Worm (Caenorhabditis elegans) whole organism, young adult: ENCODE data around the gene kin-36.

Experiments used
- F49E8.2 ChIP-seq: sonication (generic microtip); optimal IDR thresholded peaks from 3 replicates; lab custom pipeline; 2017; ENCODE audit warnings: missing genetic modification characterization, mild to moderate bottlenecking, missing compliant biosample characterization, antibody characterized with exemption, moderate library complexity; ENCODE audit not compliant: insufficient read depth
- T26A5.8 ChIP-seq: sonication (generic microtip); optimal IDR thresholded peaks from 2 replicates; lab custom pipeline; 2016; ENCODE audit warnings: missing genetic modification characterization, missing compliant biosample characterization
- Y53G8AR.9 ChIP-seq: fragments of 200-800 bp; sonication (Bioruptor generic); conservative IDR thresholded peaks from 2 replicates; pipeline ENCODE4 v1.3.6; 2022; ENCODE audit warnings: missing genetic modification reagents, missing genetic modification characterization, missing compliant biosample characterization
- aptf-2 ChIP-seq: fragments of 200-800 bp; sonication (Bioruptor generic); conservative IDR thresholded peaks from 2 replicates; pipeline ENCODE4 v1.3.6; 2022; ENCODE audit warnings: missing genetic modification reagents, missing genetic modification characterization, missing compliant biosample characterization
- madf-8 ChIP-seq: fragments of 200-800 bp; sonication (Bioruptor generic); conservative IDR thresholded peaks from 2 replicates; pipeline ENCODE4 v1.3.6; 2022; ENCODE audit warnings: missing genetic modification reagents, missing genetic modification characterization, missing compliant biosample characterization
- sea-2 ChIP-seq: fragments of 200-800 bp; sonication (Bioruptor generic); IDR thresholded peaks from 2 replicates; pipeline ENCODE4 v1.3.6; 2022; ENCODE audit warnings: missing genetic modification characterization, missing compliant biosample characterization
- snpc-1.1 ChIP-seq: sonication (generic microtip); optimal IDR thresholded peaks from 2 replicates; lab custom pipeline; 2017; ENCODE audit warnings: missing genetic modification characterization, mild to moderate bottlenecking, missing compliant biosample characterization, antibody characterized with exemption, moderate library complexity, missing genotype, missing genetic modification reagents; ENCODE audit not compliant: insufficient read depth
- snpc-4 ChIP-seq, 5 experiments: fragments of 150-350 bp in 1 of 5; sonication (generic microtip) in 4 of 5; optimal IDR thresholded peaks; 2 replicates each; lab custom pipeline; 2014 to 2018; ENCODE audit warnings: missing genetic modification characterization in 5 of 5, missing biosample characterization in 3 of 5, antibody characterized with exemption in 2 of 5, mild to moderate bottlenecking in 2 of 5, missing compliant biosample characterization in 2 of 5, missing genotype in 2 of 5, moderate library complexity in 2 of 5, missing genetic modification reagents in 1 of 5
- somi-1 ChIP-seq: fragments of 200-800 bp; sonication (Bioruptor generic); optimal IDR thresholded peaks from 2 replicates; lab custom pipeline; 2018; ENCODE audit warnings: mild to moderate bottlenecking, missing genetic modification characterization, missing compliant biosample characterization
- zim-3 ChIP-seq: sonication (generic microtip); optimal IDR thresholded peaks from 2 replicates; lab custom pipeline; 2017; ENCODE audit warnings: mild to moderate bottlenecking, missing genetic modification characterization, moderate library complexity, missing compliant biosample characterization

DNA sequence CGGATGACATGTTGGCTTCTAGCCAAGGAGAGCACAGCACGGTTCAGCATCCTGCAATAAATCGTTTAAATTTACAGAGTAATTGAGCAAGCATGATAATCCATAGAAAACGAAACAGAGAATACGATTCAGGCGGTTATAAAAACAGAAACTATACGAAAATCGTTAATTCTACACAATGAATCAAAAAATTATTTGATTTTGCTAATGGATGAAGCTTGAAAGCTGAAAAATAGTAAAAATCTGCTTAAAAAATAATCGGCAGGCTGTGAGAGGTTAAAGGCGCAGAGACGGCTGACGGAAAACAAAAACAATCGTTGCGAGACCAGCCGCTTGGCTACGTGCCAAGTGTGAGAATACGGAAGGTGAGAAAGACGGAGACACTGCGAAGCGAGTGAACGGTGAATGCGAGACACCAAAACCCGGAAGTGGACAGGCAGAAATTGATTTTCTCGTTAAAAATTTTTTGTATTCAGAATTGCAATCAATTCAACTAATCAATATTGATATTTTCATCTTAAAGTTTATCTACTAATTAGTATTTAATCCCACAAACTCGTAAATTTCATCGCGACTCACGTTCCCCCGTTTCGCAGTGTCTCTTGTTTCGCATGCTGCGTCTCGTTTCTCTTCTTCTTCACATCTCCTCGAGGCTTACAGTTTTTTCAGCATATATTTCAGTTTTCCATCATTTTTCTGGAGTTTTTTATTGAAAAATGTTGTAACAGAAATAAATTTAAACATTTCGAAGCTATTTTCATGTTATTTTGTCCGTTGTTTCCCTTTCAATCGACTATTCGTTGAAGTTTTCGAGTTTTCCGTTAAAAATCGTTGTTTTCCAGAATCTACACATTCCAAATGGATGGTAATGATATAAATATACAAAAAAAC lies 18.4 kb upstream of the kin-36 start, which contains the start of the genes F29B9.11 and jmjd-1.2:
- TF ChIP-seq somi-1 (GFP tag; lab: Kevin White, UChicago) (peak; percentile 49), snpc-4 (GFP tag; optimal IDR thresholded peaks at IDR 0.05; lab: Kevin White, UChicago) (peak; percentile 51), snpc-4 (tag; optimal IDR thresholded peaks at IDR 0.05; lab: Kevin White, UChicago) (peak; percentile 14 to 83 (median 77)), madf-8 (peak; percentile 55), sea-2 (0 out of 2 replicates have a peak, but pooled peaks have one; percentile 23), T26A5.8 (tag; lab: Kevin White, UChicago) (no peak), F49E8.2 (tag; lab: Kevin White, UChicago) (peak; percentile 26), snpc-1.1 (tag; lab: Kevin White, UChicago) (no peak), zim-3 (tag; lab: Kevin White, UChicago) (peak; percentile 54), Y53G8AR.9 (GFP tag; lab: Robert Waterston, UW) (peak; percentile 89), aptf-2 (peak; percentile 76)
